Worm (Caenorhabditis elegans): ENCODE results near the gene ccm-2.

ccm-2 gene

ce11 chrIV:1891586-1891985, 57.2 kb downstream of the ccm-2 start:
- TF ChIP-seq nhr-85 (tag) (peak; percentile 78), zag-1 (tag; optimal IDR thresholded peaks at IDR 0.05) (no peak), blmp-1 (tag; optimal IDR thresholded peaks at IDR 0.05) (peak; percentile 91)

ce11 chrIV:1892638-1893037, 58.2 kb downstream of the ccm-2 start:
- TF ChIP-seq efl-3 (GFP tag; optimal IDR thresholded peaks at IDR 0.05) (no peak), blmp-1 (tag; optimal IDR thresholded peaks at IDR 0.05) (peak; percentile 15), efl-1 (optimal IDR thresholded peaks at IDR 0.05) (no peak), efl-1 (GFP tag; optimal IDR thresholded peaks at IDR 0.05 in 1 of 2) (peak in 1 of 2 experiments; percentile 35), C04F5.9 (tag; optimal IDR thresholded peaks at IDR 0.05) (no peak), nhr-71 (tag; optimal IDR thresholded peaks at IDR 0.05) (no peak)

ce11 chrIV:1895024-1895423, 60.6 kb downstream of the ccm-2 start:
- TF ChIP-seq C04F5.9 (tag; optimal IDR thresholded peaks at IDR 0.05) = no peak
- no peak for TF ChIP-seq ceh-90 (tag; optimal IDR thresholded peaks at IDR 0.05)
- no peak for TF ChIP-seq hlh-17 (GFP tag; optimal IDR thresholded peaks at IDR 0.05; ENCODE audit: borderline replicate concordance)
- TF ChIP-seq dsc-1 (tag; optimal IDR thresholded peaks at IDR 0.05) = peak; percentile 97
- peak in 1 of 2 experiments; percentile 31 for TF ChIP-seq ztf-11 (tag; optimal IDR thresholded peaks at IDR 0.05)
- peak; percentile 6 for TF ChIP-seq rnt-1 (tag; optimal IDR thresholded peaks at IDR 0.05)
- peak; percentile 83 for TF ChIP-seq fkh-4 (tag; optimal IDR thresholded peaks at IDR 0.05; ENCODE audit: borderline replicate concordance)
- no peak for TF ChIP-seq swsn-7 (tag; optimal IDR thresholded peaks at IDR 0.05)
- no peak for TF ChIP-seq unc-98 (GFP tag; IDR thresholded peaks at IDR 0.05)

- TF ChIP-seq lin-14 (GFP tag; optimal IDR thresholded peaks at IDR 0.05) (peak; percentile 8), nhr-85 (tag) (peak; percentile 69), mab-9 (GFP tag; IDR thresholded peaks at IDR 0.05) (0 out of 2 replicates have a peak, but pooled peaks have one; percentile 8), dsc-1 (tag; optimal IDR thresholded peaks at IDR 0.05) (no peak), unc-130 (tag; optimal IDR thresholded peaks at IDR 0.05) (no peak)
Measured at ce11 chrIV:1896145-1896544, 61.7 kb downstream of the ccm-2 start.

Measured in whole organism, L1 larva.